Worm (Caenorhabditis elegans): Measurements from ENCODE around the gene col-34.

ce11 chrIV:4284020-4284419, 39.6 kb upstream of the col-34 start, which contains the start of gene F15E6.6:
- TF ChIP-seq ceh-36 (tag; optimal IDR thresholded peaks at IDR 0.05) = no peak
- no peak for TF ChIP-seq hmbx-1 (tag; optimal IDR thresholded peaks at IDR 0.05)
- TF ChIP-seq scrt-1 (GFP tag; IDR thresholded peaks at IDR 0.05) = no peak
- TF ChIP-seq pes-1 (GFP tag; IDR thresholded peaks at IDR 0.05) = no peak
- no peak for TF ChIP-seq F13C5.2 (tag; optimal IDR thresholded peaks at IDR 0.05)
- TF ChIP-seq ama-1 (optimal IDR thresholded peaks at IDR 0.05) = no peak
- no peak for TF ChIP-seq sea-1 (GFP tag; conservative IDR thresholded peaks at IDR 0.05)
- no peak for TF ChIP-seq tra-4 (tag; optimal IDR thresholded peaks at IDR 0.05)
- no peak for TF ChIP-seq flt-1 (GFP tag; IDR thresholded peaks at IDR 0.05)

Data from whole organism, early embryonic.